Worm (Caenorhabditis elegans): ENCODE measurements around the gene Y51H7C.41.

DNA sequence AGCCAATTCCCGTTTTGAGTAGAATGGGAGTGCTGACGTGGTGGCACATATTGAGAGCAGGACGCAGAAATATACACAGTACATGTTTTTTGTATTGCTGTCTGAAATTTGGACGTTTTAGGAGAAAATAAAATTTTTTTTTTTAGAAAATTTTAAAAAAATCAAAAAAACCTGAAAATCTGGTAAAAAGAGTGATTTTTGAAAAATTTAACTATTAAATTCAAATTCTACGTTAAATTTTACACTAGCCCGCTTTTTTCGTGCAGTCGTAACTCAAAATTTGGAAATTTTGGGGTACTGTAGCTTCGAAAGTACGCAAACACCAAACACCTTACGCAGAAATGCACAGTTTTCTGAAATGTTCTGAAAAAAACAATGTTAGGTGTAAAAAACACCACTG lies 45.2 kb upstream of the Y51H7C.41 start, which contains the start of gene C13A10.2:
- TF ChIP-seq ztf-29 (GFP tag; IDR thresholded peaks at IDR 0.05) (no peak), flt-1 (GFP tag; IDR thresholded peaks at IDR 0.05) (no peak), cog-1 (tag; optimal IDR thresholded peaks at IDR 0.05) (no peak), tab-1 (GFP tag; IDR thresholded peaks at IDR 0.05) (no peak), med-1 (GFP tag; optimal IDR thresholded peaks at IDR 0.05; ENCODE audit: insufficient read depth) (no peak), T22C8.4 (GFP tag; IDR thresholded peaks at IDR 0.05) (no peak), klf-2 (GFP tag; conservative IDR thresholded peaks at IDR 0.05) (no peak)

All from whole organism, midembryonic.